Worm (Caenorhabditis elegans) whole organism, mixed stage, embryonic: ENCODE results near the gene T03G6.1.

Experiments used
- ces-1 ChIP-seq: fragments of 150-350 bp; optimal IDR thresholded peaks from 2 replicates; lab custom pipeline; 2014; ENCODE audit warnings: missing biosample characterization, missing genetic modification reagents, missing genetic modification characterization
- elt-3 ChIP-seq: fragments of 150-350 bp; optimal IDR thresholded peaks from 2 replicates; lab custom pipeline; 2014; ENCODE audit warnings: missing biosample characterization, missing genetic modification characterization
- flh-1 ChIP-seq: fragments of 200-800 bp; sonication (Bioruptor generic); optimal IDR thresholded peaks from 2 replicates; lab custom pipeline; 2018; ENCODE audit warnings: mild to moderate bottlenecking, missing genetic modification characterization, moderate library complexity, missing compliant biosample characterization
- nhr-76 ChIP-seq: sonication (generic microtip); optimal IDR thresholded peaks from 2 replicates; lab custom pipeline; 2017; ENCODE audit warnings: missing biosample characterization, missing genetic modification characterization
- sptf-1 ChIP-seq: sonication (generic microtip); optimal IDR thresholded peaks from 2 replicates; lab custom pipeline; 2017; ENCODE audit warnings: mild to moderate bottlenecking, missing genetic modification characterization, moderate library complexity, missing compliant biosample characterization
- unc-120 ChIP-seq: sonication (generic microtip); optimal IDR thresholded peaks from 2 replicates; lab custom pipeline; 2017; ENCODE audit warnings: missing genetic modification characterization, missing compliant biosample characterization; ENCODE audit not compliant: poor library complexity, severe bottlenecking
- unc-62 ChIP-seq: fragments of 150-350 bp; optimal IDR thresholded peaks from 2 replicates; lab custom pipeline; 2014; ENCODE audit warnings: missing biosample characterization, missing genetic modification reagents, missing genetic modification characterization

DNA sequence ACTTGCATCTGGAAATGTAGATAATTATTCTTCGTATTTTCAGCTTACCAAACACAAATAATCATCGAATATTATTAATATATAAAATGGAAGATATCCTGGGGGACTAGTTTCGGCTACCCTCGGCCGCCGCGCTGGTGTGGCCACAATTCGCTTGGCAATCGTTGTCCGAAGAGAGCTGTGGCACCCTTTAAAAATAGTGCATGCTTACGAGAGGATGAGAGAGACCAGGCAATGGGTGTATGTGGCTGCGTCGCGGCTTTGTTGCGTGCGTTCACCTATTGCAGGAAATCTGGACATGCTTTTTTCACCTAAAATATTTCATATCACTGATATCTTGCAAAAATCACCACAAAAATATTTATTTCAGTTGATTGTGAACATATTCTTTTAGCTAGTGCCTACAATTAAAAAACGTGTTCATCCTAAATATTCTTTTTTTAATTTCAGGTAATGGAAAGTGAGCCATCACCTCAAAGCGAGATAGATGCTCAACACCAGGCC, 35.3 kb upstream of the T03G6.1 start, which contains the start of the genes ccd-5 and F52H2.1:
- no peak for TF ChIP-seq unc-120 (tag; lab: Kevin White, UChicago)
- no peak for TF ChIP-seq ces-1 (GFP tag; lab: Kevin White, UChicago)
- TF ChIP-seq unc-62 (GFP tag; lab: Kevin White, UChicago), result no peak
- no peak for TF ChIP-seq flh-1
- no peak for TF ChIP-seq elt-3
- TF ChIP-seq sptf-1 (tag; lab: Kevin White, UChicago), result no peak
- TF ChIP-seq nhr-76 (tag; lab: Kevin White, UChicago), result no peak
